Worm (Caenorhabditis elegans): ENCODE measurements around the gene srw-11.

srw-11 gene

DNA sequence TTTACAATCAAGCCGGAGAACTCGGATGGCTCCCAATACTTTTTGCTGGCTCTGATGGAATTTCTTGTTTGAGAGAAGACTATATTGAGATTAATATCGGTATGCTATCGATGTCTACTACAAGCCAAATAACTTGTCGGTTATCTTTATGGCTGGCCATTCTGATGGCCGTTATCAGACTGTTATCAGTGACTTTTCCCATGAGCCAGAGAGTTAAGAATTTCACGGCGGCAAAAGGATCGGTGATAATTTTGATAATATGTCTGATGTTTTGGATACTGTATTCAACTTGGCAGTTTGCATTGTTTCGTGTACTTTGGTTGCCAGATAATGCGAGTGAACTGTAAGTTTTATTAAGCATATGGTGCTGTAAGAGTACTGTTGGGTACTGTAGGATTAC is 13.9 kb downstream of the srw-11 start:
- TF ChIP-seq madf-8 (GFP tag; conservative IDR thresholded peaks at IDR 0.05) (no peak), aptf-3 (GFP tag; IDR thresholded peaks at IDR 0.05) (no peak), F10E7.11 (tag; optimal IDR thresholded peaks at IDR 0.05) (no peak), ceh-91 (GFP tag; IDR thresholded peaks at IDR 0.05) (no peak), Y53F4B.3 (GFP tag; IDR thresholded peaks at IDR 0.05) (no peak), lsy-27 (tag; optimal IDR thresholded peaks at IDR 0.05; ENCODE audit: borderline replicate concordance, insufficient read depth) (no peak), F57C9.4 (tag; optimal IDR thresholded peaks at IDR 0.05) (no peak), sea-2 (GFP tag; IDR thresholded peaks at IDR 0.05) (no peak), lin-35 (GFP tag; optimal IDR thresholded peaks at IDR 0.05) (no peak), snpc-3.4 (tag; optimal IDR thresholded peaks at IDR 0.05) (no peak), snpc-1.3 (tag; optimal IDR thresholded peaks at IDR 0.05; ENCODE audit: insufficient read depth) (no peak), B0336.3 (GFP tag; IDR thresholded peaks at IDR 0.05) (no peak), B0035.1 (tag; optimal IDR thresholded peaks at IDR 0.05) (no peak), F55B11.4 (tag; optimal IDR thresholded peaks at IDR 0.05; ENCODE audit: borderline replicate concordance, insufficient read depth) (no peak), ztf-25 (GFP tag; IDR thresholded peaks at IDR 0.05) (no peak), Y53G8AR.9 (GFP tag; conservative IDR thresholded peaks at IDR 0.05) (no peak), egl-18 (GFP tag; IDR thresholded peaks at IDR 0.05) (no peak), madf-3 (GFP tag; IDR thresholded peaks at IDR 0.05) (no peak), Y56A3A.18 (GFP tag; IDR thresholded peaks at IDR 0.05) (no peak), zim-3 (tag; optimal IDR thresholded peaks at IDR 0.05) (no peak)

DNA sequence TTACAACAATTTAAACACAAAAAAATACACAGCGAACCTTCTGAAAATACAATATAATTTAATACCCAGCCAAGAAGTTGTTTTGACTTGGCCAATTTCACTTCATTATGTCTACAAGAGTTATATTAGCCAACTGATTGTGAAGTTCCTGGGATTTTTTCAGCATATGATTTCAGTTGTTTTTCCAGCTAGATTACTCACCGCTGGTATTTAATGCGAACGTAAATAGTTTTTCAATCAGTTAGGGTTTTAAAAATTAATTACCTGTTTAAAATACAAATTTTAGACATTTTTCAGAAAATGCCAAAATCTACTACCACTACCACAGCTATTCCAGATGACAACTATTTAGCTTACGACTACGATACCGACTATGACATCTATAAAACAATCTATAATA is 14.5 kb downstream of the srw-11 start, which contains the start of gene srw-14:
TSS of gene srw-14 (plus strand) at position 301 of the 400 bp plus-strand sequence.
- TF ChIP-seq madf-6 (GFP tag; IDR thresholded peaks at IDR 0.05): no peak
- TF ChIP-seq ceh-100 (GFP tag; IDR thresholded peaks at IDR 0.05): no peak
- no peak for TF ChIP-seq madf-3 (GFP tag; IDR thresholded peaks at IDR 0.05)
- no peak for TF ChIP-seq F55B11.4 (tag; optimal IDR thresholded peaks at IDR 0.05; ENCODE audit: borderline replicate concordance, insufficient read depth)

DNA sequence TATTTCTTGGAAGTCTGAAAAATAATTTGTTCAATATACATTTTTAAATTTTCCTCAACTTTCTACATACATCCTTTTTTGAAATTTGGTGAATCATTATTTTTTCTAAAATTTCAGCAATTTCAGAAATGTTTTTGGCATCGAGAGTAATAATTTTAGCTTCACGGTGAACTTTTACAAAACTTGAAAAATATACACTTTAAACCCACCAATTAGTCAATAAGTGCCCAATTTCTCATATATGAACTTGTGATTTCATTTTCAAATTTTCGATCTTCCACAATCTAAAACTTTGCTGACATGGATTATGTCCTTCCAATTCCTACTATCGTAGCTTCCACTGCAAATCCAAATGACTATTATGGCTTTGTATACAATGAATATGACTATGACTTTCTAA is 16.4 kb downstream of the srw-11 start, which contains the start of gene srw-24:
TSS of gene srw-24 (plus strand) at position 301 of the 400 bp plus-strand sequence.
- no peak for TF ChIP-seq sea-2 (GFP tag; IDR thresholded peaks at IDR 0.05)
- TF ChIP-seq ztf-22 (GFP tag; optimal IDR thresholded peaks at IDR 0.05): no peak
- TF ChIP-seq K11D2.4 (GFP tag; IDR thresholded peaks at IDR 0.05): no peak
- TF ChIP-seq lag-1 (GFP tag; IDR thresholded peaks at IDR 0.05): no peak
- no peak for TF ChIP-seq lin-40 (tag; optimal IDR thresholded peaks at IDR 0.05)
- no peak for TF ChIP-seq egl-44 (GFP tag; IDR thresholded peaks at IDR 0.05)
- TF ChIP-seq nfya-1 (tag; optimal IDR thresholded peaks at IDR 0.05; ENCODE audit: borderline replicate concordance, insufficient read depth): no peak
- TF ChIP-seq xnd-1 (tag; optimal IDR thresholded peaks at IDR 0.05): no peak

DNA sequence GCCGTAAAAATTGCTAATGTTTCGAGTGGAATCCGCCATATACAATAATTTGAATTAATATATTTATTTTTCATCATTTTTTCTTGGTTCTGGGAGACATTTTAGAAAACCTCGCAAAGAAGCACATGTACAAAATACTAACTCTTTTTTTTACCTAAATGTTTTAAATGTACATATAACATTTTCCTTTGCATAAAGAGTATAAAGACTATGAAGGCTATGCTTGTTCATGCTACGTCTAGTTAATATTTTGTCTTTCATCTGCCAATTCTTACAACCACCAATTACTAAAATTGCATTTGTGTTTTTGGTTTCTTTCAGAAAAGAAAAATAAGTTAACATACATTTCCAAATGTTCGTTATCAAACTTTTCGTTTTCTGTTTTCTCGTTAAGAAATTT is 18.8 kb downstream of the srw-11 start, which contains the start of gene irld-25:
TSS of gene irld-25 (plus strand) at position 301 of the 400 bp plus-strand sequence.
- TF ChIP-seq lin-35 (GFP tag; optimal IDR thresholded peaks at IDR 0.05): no peak
- TF ChIP-seq unc-62 (GFP tag; optimal IDR thresholded peaks at IDR 0.05): no peak
- TF ChIP-seq athp-1 (tag; optimal IDR thresholded peaks at IDR 0.05): no peak
- TF ChIP-seq F55B11.4 (tag; optimal IDR thresholded peaks at IDR 0.05; ENCODE audit: borderline replicate concordance, insufficient read depth): no peak

ce11 chrV:15216705-15217104 is 23.4 kb downstream of the srw-11 start, which contains the start of gene sri-25:
Gene sri-25, plus strand, starts transcription at chrV:15217005.
- TF ChIP-seq F37B4.10 (GFP tag; IDR thresholded peaks at IDR 0.05) (no peak), aptf-3 (GFP tag; IDR thresholded peaks at IDR 0.05) (no peak), lin-26 (GFP tag; IDR thresholded peaks at IDR 0.05) (no peak), ztf-28 (GFP tag; IDR thresholded peaks at IDR 0.05) (no peak)

All from whole organism, young adult.